Worm (Caenorhabditis elegans) whole organism, young adult: ENCODE data around the gene btb-9.

Source experiments
- B0336.3 ChIP-seq: fragments of 200-800 bp; sonication (Bioruptor generic); IDR thresholded peaks from 2 replicates; pipeline ENCODE4 v1.3.6; 2022; ENCODE audit warnings: missing genetic modification characterization, missing compliant biosample characterization
- F22D6.2 ChIP-seq: sonication (generic microtip); optimal IDR thresholded peaks from 2 replicates; lab custom pipeline; 2016; ENCODE audit warnings: mild to moderate bottlenecking, missing genetic modification characterization, missing compliant biosample characterization
- F39B2.1 ChIP-seq: fragments of 200-800 bp; sonication (Bioruptor generic); IDR thresholded peaks from 2 replicates; pipeline ENCODE4 v1.3.6; 2022; ENCODE audit warnings: missing genetic modification reagents, missing genetic modification characterization, missing compliant biosample characterization
- F57C9.4 ChIP-seq: sonication (generic microtip); optimal IDR thresholded peaks from 2 replicates; lab custom pipeline; 2017; ENCODE audit warnings: mild to moderate bottlenecking, missing genetic modification characterization, missing compliant biosample characterization
- dpff-1 ChIP-seq: sonication (generic microtip); optimal IDR thresholded peaks from 2 replicates; lab custom pipeline; 2017; ENCODE audit warnings: mild to moderate bottlenecking, missing genetic modification characterization, missing compliant biosample characterization
- dpl-1 ChIP-seq: fragments of 150-350 bp; optimal IDR thresholded peaks from 2 replicates; lab custom pipeline; 2014; ENCODE audit warnings: missing biosample characterization, missing genetic modification reagents, missing genetic modification characterization
- gei-17 ChIP-seq: fragments of 200-800 bp; sonication (Bioruptor generic); optimal IDR thresholded peaks from 2 replicates; lab custom pipeline; 2018; ENCODE audit warnings: mild to moderate bottlenecking, missing genetic modification characterization, missing compliant biosample characterization
- lin-26 ChIP-seq: fragments of 200-800 bp; sonication (Bioruptor generic); IDR thresholded peaks from 2 replicates; pipeline ENCODE4 v1.3.6; 2022; ENCODE audit warnings: missing genetic modification reagents, missing genetic modification characterization, missing compliant biosample characterization
- mxl-1 ChIP-seq: sonication (generic microtip); optimal IDR thresholded peaks from 2 replicates; lab custom pipeline; 2016; ENCODE audit warnings: missing genetic modification characterization, missing compliant biosample characterization
- pha-4 ChIP-seq: fragments of 150-350 bp; sonication (generic microtip); optimal IDR thresholded peaks from 2 replicates; lab custom pipeline; 2014; ENCODE audit warnings: missing biosample characterization, missing genetic modification reagents, missing genetic modification characterization
- rcor-1 ChIP-seq: fragments of 200-800 bp; sonication (Bioruptor generic); IDR thresholded peaks from 2 replicates; pipeline ENCODE4 v1.3.6; 2022; ENCODE audit warnings: missing genetic modification reagents, missing genetic modification characterization, missing compliant biosample characterization
- sea-2 ChIP-seq: fragments of 200-800 bp; sonication (Bioruptor generic); IDR thresholded peaks from 2 replicates; pipeline ENCODE4 v1.3.6; 2022; ENCODE audit warnings: missing genetic modification characterization, missing compliant biosample characterization
- unc-62 ChIP-seq: fragments of 150-350 bp; optimal IDR thresholded peaks from 2 replicates; lab custom pipeline; 2014; ENCODE audit warnings: missing biosample characterization, missing genetic modification reagents, missing genetic modification characterization

DNA sequence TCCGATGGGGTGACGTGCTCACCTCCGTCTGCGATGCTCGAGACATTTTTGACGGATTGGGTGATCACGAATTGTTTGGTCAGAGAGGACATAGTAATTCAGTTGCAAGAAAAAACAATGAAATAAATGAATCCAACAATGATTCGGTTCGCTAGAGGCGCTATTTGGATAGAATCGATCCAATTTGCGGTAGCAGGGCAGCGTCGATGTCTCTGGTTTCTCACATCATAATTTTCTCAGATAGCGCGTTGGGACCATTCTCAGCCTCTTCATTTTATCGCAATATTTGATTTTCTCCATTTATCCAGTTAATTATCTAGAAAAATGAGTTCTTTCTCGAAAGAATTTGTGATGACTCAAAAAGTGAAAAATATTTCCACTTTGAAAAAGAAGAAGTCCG, 21.9 kb upstream of the btb-9 start, which contains the start of gene sdz-18:
- TF ChIP-seq F39B2.1 (GFP tag; lab: Robert Waterston, UW): no peak
- TF ChIP-seq sea-2 (GFP tag; lab: Robert Waterston, UW): no peak
- TF ChIP-seq unc-62 (GFP tag; lab: Kevin White, UChicago): no peak
- TF ChIP-seq mxl-1 (tag; lab: Kevin White, UChicago): no peak
- no peak for TF ChIP-seq dpff-1 (tag; lab: Kevin White, UChicago)
- no peak for TF ChIP-seq B0336.3
- no peak for TF ChIP-seq lin-26
- no peak for TF ChIP-seq gei-17 (GFP tag; lab: Kevin White, UChicago)
- no peak for TF ChIP-seq F57C9.4
- no peak for TF ChIP-seq pha-4 (tag; lab: Kevin White, UChicago)
- TF ChIP-seq dpl-1 (GFP tag; lab: Kevin White, UChicago): no peak
- no peak for TF ChIP-seq rcor-1 (GFP tag; lab: Robert Waterston, UW)
- TF ChIP-seq F22D6.2 (tag; lab: Kevin White, UChicago): no peak
